Fruit fly (Drosophila melanogaster) whole organism, wandering third instar larva: ENCODE results near the gene CG42656.
A peak's percentile ranks its signal among the peaks of the same experiment; 100 is the strongest.

Experiments used
- Abd-B ChIP-seq: fragments of >200 bp; optimal IDR thresholded peaks from 2 replicates; lab custom pipeline; 2017; ENCODE audit warnings: missing biosample characterization, missing genetic modification characterization
- CrebA ChIP-seq: fragments of 200-800 bp; sonication (Bioruptor generic); optimal IDR thresholded peaks from 2 replicates; lab custom pipeline; 2016; ENCODE audit warnings: missing biosample characterization, mild to moderate bottlenecking, missing genetic modification characterization, borderline replicate concordance
- Dfd ChIP-seq: fragments of >200 bp; optimal IDR thresholded peaks from 2 replicates; lab custom pipeline; 2017; ENCODE audit warnings: missing biosample characterization, missing genetic modification characterization
- Dif ChIP-seq: fragments of 200-275, 200-300 bp; sonication (Bioruptor generic); optimal IDR thresholded peaks from 2 replicates; lab custom pipeline; 2018; ENCODE audit warnings: missing biosample characterization, missing genetic modification characterization; ENCODE audit not compliant: partially characterized antibody
- GATAd ChIP-seq: sonication (Bioruptor generic); optimal IDR thresholded peaks from 2 replicates; lab custom pipeline; 2016; ENCODE audit warnings: missing biosample characterization, missing genetic modification characterization
- HLH106 ChIP-seq: fragments of 200-800 bp; optimal IDR thresholded peaks from 3 replicates; lab custom pipeline; 2019; ENCODE audit warnings: missing biosample characterization, mild to moderate bottlenecking, missing genetic modification characterization, moderate library complexity
- Hnf4 ChIP-seq: fragments of 200-800 bp; sonication (Bioruptor generic); optimal IDR thresholded peaks from 2 replicates; lab custom pipeline; 2016; ENCODE audit warnings: missing biosample characterization, mild to moderate bottlenecking, missing genetic modification characterization
- Hr78 ChIP-seq: fragments of >200 bp; optimal IDR thresholded peaks from 2 replicates; lab custom pipeline; 2017; ENCODE audit warnings: missing biosample characterization, missing genetic modification characterization
- Jra ChIP-seq: sonication (Bioruptor generic); optimal IDR thresholded peaks from 2 replicates; lab custom pipeline; 2016; ENCODE audit warnings: missing biosample characterization, missing genetic modification characterization
- Mio ChIP-seq: sonication (Bioruptor generic); optimal IDR thresholded peaks from 2 replicates; lab custom pipeline; 2016; ENCODE audit warnings: missing biosample characterization, missing genetic modification characterization
- N ChIP-seq: fragments of >200 bp; optimal IDR thresholded peaks from 2 replicates; lab custom pipeline; 2018; ENCODE audit warnings: missing biosample characterization, missing external identifiers, missing genetic modification characterization
- OdsH ChIP-seq: fragments of 200-800 bp; sonication (Bioruptor generic); optimal IDR thresholded peaks from 2 replicates; lab custom pipeline; 2016; ENCODE audit warnings: missing biosample characterization, mild to moderate bottlenecking, missing genetic modification characterization
- Rel ChIP-seq, 2 experiments: fragments of 200-800 bp; sonication (Bioruptor generic) in 1 of 2; optimal IDR thresholded peaks; 2 replicates in 1 of 2; 3 replicates in 1 of 2; lab custom pipeline; 2016 to 2019; ENCODE audit warnings: mild to moderate bottlenecking in 2 of 2, missing biosample characterization in 2 of 2, missing genetic modification characterization in 2 of 2, moderate library complexity in 1 of 2
- Sp1 ChIP-seq: fragments of 200-800 bp; sonication (Bioruptor generic); optimal IDR thresholded peaks from 3 replicates; lab custom pipeline; 2019; ENCODE audit warnings: missing biosample characterization, mild to moderate bottlenecking, missing genetic modification characterization, moderate library complexity
- Vsx2 ChIP-seq: fragments of 200-300, 225-300 bp; sonication (Bioruptor generic); optimal IDR thresholded peaks from 2 replicates; lab custom pipeline; 2018; ENCODE audit warnings: missing biosample characterization, missing genetic modification characterization; ENCODE audit not compliant: partially characterized antibody
- br ChIP-seq: fragments of 200-800 bp; sonication (Bioruptor generic); optimal IDR thresholded peaks from 2 replicates; lab custom pipeline; 2016; ENCODE audit warnings: missing biosample characterization, missing genetic modification characterization
- brk ChIP-seq: fragments of 200-800 bp; sonication (Bioruptor generic); optimal IDR thresholded peaks from 2 replicates; lab custom pipeline; 2016; ENCODE audit warnings: missing biosample characterization, mild to moderate bottlenecking, missing genetic modification characterization
- dsf ChIP-seq: sonication (Bioruptor generic); optimal IDR thresholded peaks from 2 replicates; lab custom pipeline; 2016; ENCODE audit warnings: missing biosample characterization, missing genetic modification characterization, borderline replicate concordance
- ey ChIP-seq: fragments of 200-800 bp; sonication (Bioruptor generic); optimal IDR thresholded peaks from 2 replicates; lab custom pipeline; 2016; ENCODE audit warnings: missing biosample characterization, missing genetic modification characterization
- foxo ChIP-seq, 2 experiments: fragments of 200-800 bp; sonication (Bioruptor generic); optimal IDR thresholded peaks; 2 replicates in 1 of 2; 3 replicates in 1 of 2; lab custom pipeline; 2016 to 2017; ENCODE audit warnings: missing biosample characterization in 2 of 2, missing genetic modification characterization in 2 of 2
- h ChIP-seq: fragments of 200-800 bp; sonication (Bioruptor generic); optimal IDR thresholded peaks from 3 replicates; lab custom pipeline; 2016; ENCODE audit warnings: missing biosample characterization, mild to moderate bottlenecking, missing genetic modification characterization
- jim ChIP-seq: fragments of 175-275, 200-325 bp; sonication (Bioruptor generic); optimal IDR thresholded peaks from 2 replicates; lab custom pipeline; 2016; ENCODE audit warnings: missing biosample characterization, mild to moderate bottlenecking, missing genetic modification characterization
- lola ChIP-seq: fragments of >200 bp; optimal IDR thresholded peaks from 2 replicates; lab custom pipeline; 2017; ENCODE audit warnings: missing biosample characterization, missing genetic modification characterization
- pan ChIP-seq: fragments of >200 bp; optimal IDR thresholded peaks from 2 replicates; lab custom pipeline; 2017
- psq ChIP-seq: fragments of 200-800 bp; sonication (Bioruptor generic); optimal IDR thresholded peaks from 3 replicates; lab custom pipeline; 2017; ENCODE audit warnings: missing biosample characterization, mild to moderate bottlenecking, missing genetic modification characterization, moderate library complexity
- rgr ChIP-seq: fragments of 200-800 bp; sonication (Bioruptor generic); optimal IDR thresholded peaks from 3 replicates; lab custom pipeline; 2016; ENCODE audit warnings: missing biosample characterization, mild to moderate bottlenecking, missing genetic modification characterization
- sage ChIP-seq: fragments of 200-800 bp; sonication (Bioruptor generic); optimal IDR thresholded peaks from 2 replicates; lab custom pipeline; 2016; ENCODE audit warnings: missing biosample characterization, mild to moderate bottlenecking, missing genetic modification characterization
- sv ChIP-seq: fragments of 200-800 bp; sonication (Bioruptor generic); optimal IDR thresholded peaks from 3 replicates; lab custom pipeline; 2016; ENCODE audit warnings: missing biosample characterization, missing genetic modification characterization
- tai ChIP-seq: sonication (Bioruptor generic); optimal IDR thresholded peaks from 2 replicates; lab custom pipeline; 2016; ENCODE audit warnings: missing biosample characterization, missing genetic modification characterization

The CG42656 gene

dm6 chr3R:7504989-7505761, 12.1 kb upstream of the CG42656 start, which contains the start of gene alpha-Est9:
Gene alpha-Est9 (minus strand): TSS chr3R:7505098.
- TF ChIP-seq GATAd (GFP tag; lab: Kevin White, UChicago) (no peak), h (GFP tag; lab: Kevin White, UChicago) (peak; percentile 55), Rel (GFP tag; optimal IDR thresholded peaks at IDR 0.05; lab: Kevin White, UChicago) (no peak), Rel (tag; optimal IDR thresholded peaks at IDR 0.05; lab: Kevin White, UChicago) (peak; percentile 69), lola (GFP tag; lab: Kevin White, UChicago) (no peak), HLH106 (tag; lab: Kevin White, UChicago) (no peak), foxo (GFP tag; optimal IDR thresholded peaks at IDR 0.05; lab: Kevin White, UChicago) (peak in 1 of 2 experiments; percentile 4), br (peak; percentile 0), CrebA (GFP tag; lab: Kevin White, UChicago) (peak; percentile 24), N (GFP tag; lab: Kevin White, UChicago) (no peak), dsf (GFP tag; lab: Kevin White, UChicago) (no peak), tai (no peak), Vsx2 (GFP tag; lab: Kevin White, UChicago) (no peak)

dm6 chr3R:7503216-7503615, 10.1 kb upstream of the CG42656 start:
- TF ChIP-seq N (GFP tag; lab: Kevin White, UChicago): no peak
- TF ChIP-seq psq (GFP tag; lab: Kevin White, UChicago): no peak
- no peak for TF ChIP-seq br
- TF ChIP-seq OdsH (GFP tag; lab: Kevin White, UChicago): no peak
- TF ChIP-seq Dif (GFP tag; lab: Kevin White, UChicago): no peak
- TF ChIP-seq Jra (GFP tag; lab: Kevin White, UChicago): no peak
- TF ChIP-seq Vsx2 (GFP tag; lab: Kevin White, UChicago): no peak
- no peak for TF ChIP-seq sv (GFP tag; lab: Kevin White, UChicago)
- TF ChIP-seq brk (GFP tag; lab: Kevin White, UChicago): no peak
- no peak for TF ChIP-seq ey (GFP tag; lab: Kevin White, UChicago)
- TF ChIP-seq Hr78 (GFP tag; lab: Kevin White, UChicago): no peak
- TF ChIP-seq, all 38 proteins: peak for 0

- TF ChIP-seq Vsx2 (GFP tag; lab: Kevin White, UChicago): no peak
- no peak for TF ChIP-seq pan (lab: Kevin White, UChicago)
Measured at dm6 chr3R:7502276-7502675, 9.2 kb upstream of the CG42656 start, which contains the start of gene Mics1. Gene Mics1 (minus strand): TSS chr3R:7502376.

- TF ChIP-seq sv (GFP tag; lab: Kevin White, UChicago) (no peak), rgr (GFP tag; lab: Kevin White, UChicago) (peak; percentile 31), pan (lab: Kevin White, UChicago) (no peak), Dfd (GFP tag; lab: Kevin White, UChicago) (no peak), brk (GFP tag; lab: Kevin White, UChicago) (no peak), Hr78 (GFP tag; lab: Kevin White, UChicago) (no peak), foxo (GFP tag; optimal IDR thresholded peaks at IDR 0.05; lab: Kevin White, UChicago) (no peak), h (GFP tag; lab: Kevin White, UChicago) (peak; percentile 33)
Measured at dm6 chr3R:7500513-7500912, 7.4 kb upstream of the CG42656 start.

dm6 chr3R:7499488-7499887, 6.4 kb upstream of the CG42656 start:
- TF ChIP-seq pan (lab: Kevin White, UChicago) (no peak), foxo (GFP tag; optimal IDR thresholded peaks at IDR 0.05; lab: Kevin White, UChicago) (no peak), dsf (GFP tag; lab: Kevin White, UChicago) (no peak), Mio (no peak), Abd-B (GFP tag; lab: Kevin White, UChicago) (no peak), ey (GFP tag; lab: Kevin White, UChicago) (no peak), jim (GFP tag; lab: Kevin White, UChicago) (no peak), HLH106 (tag; lab: Kevin White, UChicago) (no peak), Sp1 (GFP tag; lab: Kevin White, UChicago) (no peak), sage (GFP tag; lab: Kevin White, UChicago) (no peak), OdsH (GFP tag; lab: Kevin White, UChicago) (no peak), lola (GFP tag; lab: Kevin White, UChicago) (no peak), Hnf4 (GFP tag; lab: Kevin White, UChicago) (no peak)
